Worm (Caenorhabditis elegans) whole organism, dauer: ENCODE results near the gene ins-3.

Source experiments
- unc-62 ChIP-seq: sonication (generic microtip); optimal IDR thresholded peaks from 2 replicates; lab custom pipeline; 2017; ENCODE audit warnings: missing biosample characterization, missing genetic modification reagents, missing genetic modification characterization

ins-3 gene

ce11 chrII:5942593-5942992 is 48.0 kb downstream of the ins-3 start, which contains the start of gene F28B12.1:
F28B12.1 (plus strand) TSS chrII:5942927.
- TF ChIP-seq unc-62 (GFP tag; lab: Kevin White, UChicago) = no peak

ce11 chrII:5940815-5941214 is 49.8 kb downstream of the ins-3 start, which contains the start of gene F28B12.6:
F28B12.6 (plus strand) TSS chrII:5940863.
- TF ChIP-seq unc-62 (GFP tag; lab: Kevin White, UChicago) = no peak
